Fruit fly (Drosophila melanogaster) whole organism, embryonic: ENCODE measurements around the gene CG12811.

ENCODE experiments used
- BEAF-32 ChIP-seq: fragments of 200-800 bp; sonication (Bioruptor generic); optimal IDR thresholded peaks from 3 replicates; lab custom pipeline; 2017; ENCODE audit warnings: missing biosample characterization, missing genetic modification characterization, mild to moderate bottlenecking, moderate library complexity, missing genetic modification reagents
- Bteb2 ChIP-seq: fragments of 200-800 bp; sonication (Bioruptor generic); optimal IDR thresholded peaks from 2 replicates; lab custom pipeline; 2016; ENCODE audit warnings: missing biosample characterization, missing genetic modification characterization
- CG10321 ChIP-seq: fragments of 200-800 bp; sonication (Bioruptor generic); IDR thresholded peaks from 2 replicates; pipeline ENCODE4 v1.3.6; 2022; ENCODE audit warnings: missing biosample characterization, missing genetic modification characterization
- CG11093 ChIP-seq: fragments of 200-800 bp; sonication (Bioruptor generic); IDR thresholded peaks from 3 replicates; pipeline ENCODE4 v1.3.6; 2022; ENCODE audit warnings: missing biosample characterization, missing genetic modification characterization
- CG11696 ChIP-seq: fragments of 200-800 bp; sonication (Bioruptor generic); IDR thresholded peaks from 2 replicates; pipeline ENCODE4 v1.3.6; 2022; ENCODE audit warnings: missing biosample characterization, missing genetic modification characterization
- CG12104 ChIP-seq: fragments of 200-800 bp; sonication (Bioruptor generic); optimal IDR thresholded peaks from 3 replicates; lab custom pipeline; 2016; ENCODE audit warnings: missing biosample characterization, missing genetic modification characterization
- CG12155 ChIP-seq: fragments of 200-800 bp; sonication (Bioruptor generic); optimal IDR thresholded peaks from 3 replicates; lab custom pipeline; 2016; ENCODE audit warnings: missing biosample characterization, missing genetic modification characterization
- CG12391 ChIP-seq: fragments of 200-800 bp; sonication (Bioruptor generic); optimal IDR thresholded peaks from 3 replicates; lab custom pipeline; 2018; ENCODE audit warnings: missing biosample characterization, mild to moderate bottlenecking, missing genetic modification characterization, moderate library complexity
- CG13624 ChIP-seq: fragments of 200-800 bp; sonication (Bioruptor generic); optimal IDR thresholded peaks from 2 replicates; lab custom pipeline; 2016; ENCODE audit warnings: missing biosample characterization, missing genetic modification characterization
- CG14014 ChIP-seq: fragments of 200-800 bp; sonication (Bioruptor generic); IDR thresholded peaks from 2 replicates; pipeline ENCODE4 v1.3.6; 2022; ENCODE audit warnings: missing biosample characterization, missing genetic modification characterization
- CG14050 ChIP-seq: fragments of 200-800 bp; sonication (Bioruptor generic); IDR thresholded peaks from 3 replicates; pipeline ENCODE4 v1.3.6; 2022; ENCODE audit warnings: missing biosample characterization, missing genetic modification characterization
- CG15514 ChIP-seq: fragments of 200-800 bp; sonication (Bioruptor generic); optimal IDR thresholded peaks from 3 replicates; lab custom pipeline; 2017; ENCODE audit warnings: missing biosample characterization, missing genetic modification characterization, mild to moderate bottlenecking, moderate library complexity, missing genetic modification reagents
- CG17361 ChIP-seq: fragments of 200-800 bp; sonication (Bioruptor generic); IDR thresholded peaks from 3 replicates; pipeline ENCODE4 v1.3.6; 2022; ENCODE audit warnings: missing biosample characterization, missing genetic modification characterization
- CG17829 ChIP-seq: fragments of 200-800 bp; optimal IDR thresholded peaks from 2 replicates; lab custom pipeline; 2019; ENCODE audit warnings: missing biosample characterization, mild to moderate bottlenecking, missing genetic modification characterization, moderate library complexity
- CG30431 ChIP-seq: fragments of 200-800 bp; sonication (Bioruptor generic); optimal IDR thresholded peaks from 2 replicates; lab custom pipeline; 2017; ENCODE audit warnings: missing biosample characterization, missing genetic modification characterization
- CG3281 ChIP-seq: fragments of 200-800 bp; sonication (Bioruptor generic); optimal IDR thresholded peaks from 3 replicates; lab custom pipeline; 2017; ENCODE audit warnings: missing biosample characterization, mild to moderate bottlenecking, missing genetic modification characterization
- CG6175 ChIP-seq: fragments of 200-800 bp; sonication (Bioruptor generic); IDR thresholded peaks from 3 replicates; pipeline ENCODE4 v1.3.6; 2022; ENCODE audit warnings: missing biosample characterization, missing genetic modification characterization
- CG6854 ChIP-seq: fragments of 200-800 bp; sonication (Bioruptor generic); optimal IDR thresholded peaks from 3 replicates; lab custom pipeline; 2017; ENCODE audit warnings: missing biosample characterization, mild to moderate bottlenecking, missing genetic modification characterization
- CG7928 ChIP-seq: fragments of 200-800 bp; sonication (Bioruptor generic); optimal IDR thresholded peaks from 2 replicates; lab custom pipeline; 2017; ENCODE audit warnings: missing biosample characterization, mild to moderate bottlenecking, missing genetic modification characterization
- CG8290 ChIP-seq, 3 experiments: fragments of 200-800 bp; sonication (Bioruptor generic); optimal IDR thresholded peaks; 2 replicates each; lab custom pipeline; 2016 to 2019; ENCODE audit warnings: missing biosample characterization in 3 of 3, missing genetic modification characterization in 3 of 3, mild to moderate bottlenecking in 2 of 3, moderate library complexity in 1 of 3
- CG9727 ChIP-seq: fragments of 200-800 bp; sonication (Bioruptor generic); optimal IDR thresholded peaks from 3 replicates; lab custom pipeline; 2017; ENCODE audit warnings: missing biosample characterization, mild to moderate bottlenecking, missing genetic modification characterization
- CHES-1-like ChIP-seq: fragments of 200-800 bp; sonication (Bioruptor generic); optimal IDR thresholded peaks from 2 replicates; lab custom pipeline; 2016; ENCODE audit warnings: missing biosample characterization, missing genetic modification characterization
- CTCF ChIP-seq: fragments of 200-800 bp; sonication (Bioruptor generic); optimal IDR thresholded peaks from 2 replicates; lab custom pipeline; 2017; ENCODE audit warnings: missing biosample characterization, mild to moderate bottlenecking, missing genetic modification characterization, moderate library complexity
- CoRest ChIP-seq: fragments of 200-800 bp; sonication (Bioruptor generic); optimal IDR thresholded peaks from 3 replicates; lab custom pipeline; 2018; ENCODE audit warnings: missing biosample characterization, mild to moderate bottlenecking, missing genetic modification characterization, moderate library complexity
- D ChIP-seq, 2 experiments: fragments of 200-800 bp in 1 of 2; fragments of >200 bp in 1 of 2; sonication (Bioruptor generic) in 1 of 2; optimal IDR thresholded peaks; 2 replicates in 1 of 2; 3 replicates in 1 of 2; lab custom pipeline; 2017; ENCODE audit warnings: mild to moderate bottlenecking in 1 of 2, missing biosample characterization in 1 of 2, missing genetic modification characterization in 1 of 2, missing genetic modification reagents in 1 of 2
- D19A ChIP-seq: fragments of 200-800 bp; optimal IDR thresholded peaks from 3 replicates; lab custom pipeline; 2019; ENCODE audit warnings: missing biosample characterization, mild to moderate bottlenecking, missing genetic modification characterization, moderate library complexity
- E2f2 ChIP-seq: fragments of 200-800 bp; sonication (Bioruptor generic); IDR thresholded peaks from 2 replicates; pipeline ENCODE4 v1.3.6; 2022; ENCODE audit warnings: missing biosample characterization, missing genetic modification characterization
- Ets97D ChIP-seq: fragments of 200-800 bp; sonication (Bioruptor generic); optimal IDR thresholded peaks from 3 replicates; lab custom pipeline; 2016; ENCODE audit warnings: missing biosample characterization, missing genetic modification characterization
- Hsf ChIP-seq: fragments of 200-800 bp; sonication (Bioruptor generic); optimal IDR thresholded peaks from 3 replicates; lab custom pipeline; 2016; ENCODE audit warnings: missing biosample characterization, missing genetic modification characterization
- Lhr ChIP-seq: fragments of 200-800 bp; sonication (Bioruptor generic); optimal IDR thresholded peaks from 3 replicates; lab custom pipeline; 2017; ENCODE audit warnings: mild to moderate bottlenecking, missing biosample characterization, missing genetic modification reagents, missing genetic modification characterization
- MESR4 ChIP-seq: fragments of 200-800 bp; sonication (Bioruptor generic); optimal IDR thresholded peaks from 2 replicates; lab custom pipeline; 2018; ENCODE audit warnings: missing biosample characterization, mild to moderate bottlenecking, missing genetic modification characterization, moderate library complexity
- Med ChIP-seq: fragments of 200-800 bp; sonication (Bioruptor generic); peaks from one replicate; lab custom pipeline; 2016; ENCODE audit warnings: missing biosample characterization, missing genetic modification characterization, mild to moderate bottlenecking, inconsistent platforms, moderate library complexity
- Myb ChIP-seq: fragments of 200-800 bp; sonication (Bioruptor generic); optimal IDR thresholded peaks from 2 replicates; lab custom pipeline; 2016; ENCODE audit warnings: missing biosample characterization, missing genetic modification characterization
- Nf-YC ChIP-seq: fragments of 200-800 bp; optimal IDR thresholded peaks from 3 replicates; lab custom pipeline; 2019; ENCODE audit warnings: missing biosample characterization, mild to moderate bottlenecking, missing genetic modification characterization, moderate library complexity
- Pdp1 ChIP-seq, 2 experiments: fragments of 200-800 bp; sonication (Bioruptor generic); optimal IDR thresholded peaks; 3 replicates each; lab custom pipeline; 2016; ENCODE audit warnings: missing biosample characterization in 2 of 2, missing genetic modification characterization in 2 of 2, mild to moderate bottlenecking in 1 of 2, moderate library complexity in 1 of 2
- Xrp1 ChIP-seq: fragments of 200-800 bp; sonication (Bioruptor generic); IDR thresholded peaks from 2 replicates; pipeline ENCODE4 v1.3.6; 2022; ENCODE audit warnings: missing biosample characterization, missing genetic modification characterization
- amos ChIP-seq: fragments of 200-800 bp; sonication (Bioruptor generic); IDR thresholded peaks from 2 replicates; pipeline ENCODE4 v1.3.6; 2022; ENCODE audit warnings: missing biosample characterization, missing genetic modification characterization; ENCODE audit not compliant: partially characterized antibody
- ato ChIP-seq: fragments of 200-800 bp; sonication (Bioruptor generic); IDR thresholded peaks from 2 replicates; pipeline ENCODE4 v1.3.6; 2022; ENCODE audit warnings: missing biosample characterization, missing genetic modification characterization; ENCODE audit not compliant: partially characterized antibody
- crp ChIP-seq, 2 experiments: fragments of 200-800 bp; sonication (Bioruptor generic); optimal IDR thresholded peaks; 2 replicates in 1 of 2; 3 replicates in 1 of 2; lab custom pipeline; 2017; ENCODE audit warnings: missing biosample characterization in 2 of 2, missing genetic modification characterization in 2 of 2, mild to moderate bottlenecking in 1 of 2, moderate library complexity in 1 of 2
- ewg ChIP-seq: fragments of 200-800 bp; sonication (Bioruptor generic); optimal IDR thresholded peaks from 3 replicates; lab custom pipeline; 2017; ENCODE audit warnings: mild to moderate bottlenecking, missing biosample characterization, missing genetic modification reagents, missing genetic modification characterization
- lilli ChIP-seq: fragments of 200-800 bp; sonication (Bioruptor generic); optimal IDR thresholded peaks from 3 replicates; lab custom pipeline; 2016; ENCODE audit warnings: missing biosample characterization, missing genetic modification characterization
- nerfin-1 ChIP-seq: fragments of 200-800 bp; sonication (Bioruptor generic); optimal IDR thresholded peaks from 3 replicates; lab custom pipeline; 2019; ENCODE audit warnings: missing biosample characterization, mild to moderate bottlenecking, missing genetic modification characterization, moderate library complexity
- nmo ChIP-seq: fragments of 200-800 bp; sonication (Bioruptor generic); optimal IDR thresholded peaks from 2 replicates; lab custom pipeline; 2018; ENCODE audit warnings: missing biosample characterization, mild to moderate bottlenecking, missing genetic modification characterization, moderate library complexity
- phol ChIP-seq: fragments of 200-800 bp; sonication (Bioruptor generic); optimal IDR thresholded peaks from 3 replicates; lab custom pipeline; 2018; ENCODE audit warnings: missing biosample characterization, mild to moderate bottlenecking, missing genetic modification characterization, moderate library complexity
- pum ChIP-seq: fragments of 200-800 bp; sonication (Bioruptor generic); optimal IDR thresholded peaks from 2 replicates; lab custom pipeline; 2016; ENCODE audit warnings: missing biosample characterization, missing genetic modification characterization
- row ChIP-seq: fragments of 200-800 bp; sonication (Bioruptor generic); IDR thresholded peaks from 3 replicates; pipeline ENCODE4 v1.3.6; 2022; ENCODE audit warnings: missing biosample characterization, missing genetic modification characterization
- tin ChIP-seq: fragments of 200-800 bp; sonication (Bioruptor generic); optimal IDR thresholded peaks from 3 replicates; lab custom pipeline; 2016; ENCODE audit warnings: missing biosample characterization, missing genetic modification characterization
- trem ChIP-seq: fragments of 200-800 bp; optimal IDR thresholded peaks from 3 replicates; lab custom pipeline; 2019; ENCODE audit warnings: missing biosample characterization, mild to moderate bottlenecking, missing genetic modification characterization, moderate library complexity

The CG12811 gene

DNA sequence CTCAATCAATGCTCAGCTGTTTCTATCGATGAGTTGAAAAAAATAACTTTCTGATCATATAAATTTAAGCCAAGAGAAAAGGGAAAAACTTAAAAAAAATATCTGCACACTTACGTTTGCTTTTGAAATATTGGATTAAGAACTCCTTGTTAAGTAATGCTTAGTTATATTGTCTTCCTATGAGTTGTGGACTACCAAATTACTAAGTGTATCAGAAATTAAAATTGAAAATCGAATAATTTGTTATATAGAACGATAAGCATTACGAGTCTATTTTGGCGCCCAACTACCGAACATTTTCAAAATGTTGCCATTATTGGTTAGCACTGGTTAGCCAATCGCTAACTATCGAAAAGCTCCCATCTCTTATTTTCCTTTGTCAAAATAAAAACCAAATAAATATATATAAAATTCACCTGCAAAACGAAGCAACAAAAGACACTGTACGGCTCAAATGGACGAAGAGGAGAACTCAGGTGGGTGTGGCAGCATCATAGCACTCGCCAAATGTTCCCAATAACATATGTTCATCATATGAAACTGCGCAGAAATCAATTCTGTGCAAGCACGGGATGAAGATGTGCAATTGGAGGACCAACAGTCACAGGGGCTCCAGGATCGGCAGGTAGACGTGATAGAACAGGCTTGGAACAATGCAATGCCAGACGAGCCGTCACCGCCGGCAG, 388 bp upstream of the CG12811 start, which contains the start of gene ohgt (continued):
- peak; percentile 3 for TF ChIP-seq D19A (tag; lab: Kevin White, UChicago)
- peak; percentile 81 for TF ChIP-seq MESR4 (GFP tag; lab: Kevin White, UChicago)
- TF ChIP-seq CG17361 (GFP tag; lab: Robert Waterston, UW), result peak; percentile 96
- TF ChIP-seq Lhr (GFP tag; lab: Kevin White, UChicago), result peak; percentile 22
- peak in 1 of 2 experiments; percentile 26 for TF ChIP-seq Pdp1 (GFP tag; optimal IDR thresholded peaks at IDR 0.05; lab: Kevin White, UChicago)
- TF ChIP-seq Bteb2 (GFP tag; lab: Kevin White, UChicago), result no peak
- TF ChIP-seq CG14050 (GFP tag; lab: Robert Waterston, UW), result no peak
- peak; percentile 49 for TF ChIP-seq row (GFP tag; lab: Robert Waterston, UW)
- TF ChIP-seq CG10321 (GFP tag; lab: Robert Waterston, UW), result no peak
- no peak for TF ChIP-seq CG12104
- no peak for TF ChIP-seq CG11093
- peak; percentile 50 for TF ChIP-seq phol (tag; lab: Kevin White, UChicago)
- TF ChIP-seq CG12155 (GFP tag; lab: Kevin White, UChicago), result peak; percentile 38
- TF ChIP-seq D (optimal IDR thresholded peaks at IDR 0.05; lab: Kevin White, UChicago), result no peak
- no peak for TF ChIP-seq D (GFP tag; optimal IDR thresholded peaks at IDR 0.05; lab: Kevin White, UChicago)
- TF ChIP-seq CG9727 (GFP tag; lab: Kevin White, UChicago), result peak; percentile 8
- TF ChIP-seq CG6175 (GFP tag; lab: Robert Waterston, UW), result no peak
- peak; percentile 13 for TF ChIP-seq CG13624
- peak; percentile 32 for TF ChIP-seq CG3281
- peak; percentile 1 for TF ChIP-seq Hsf (GFP tag; lab: Kevin White, UChicago)
- TF ChIP-seq CG12391 (tag; lab: Kevin White, UChicago), result peak; percentile 38
- peak; percentile 66 for TF ChIP-seq CG8290 (GFP tag; optimal IDR thresholded peaks at IDR 0.05; lab: Kevin White, UChicago)
- peak in 1 of 2 experiments; percentile 82 for TF ChIP-seq CG8290 (tag; optimal IDR thresholded peaks at IDR 0.05; lab: Kevin White, UChicago)
- TF ChIP-seq CG15514 (GFP tag; lab: Kevin White, UChicago), result peak; percentile 54
- no peak for TF ChIP-seq CG11696 (GFP tag; lab: Robert Waterston, UW)
- peak; percentile 31 to 81 for TF ChIP-seq crp (GFP tag; optimal IDR thresholded peaks at IDR 0.05; lab: Kevin White, UChicago)
- peak; percentile 29; the same call in 1 of the 2 replicates for TF ChIP-seq amos (GFP tag; lab: Robert Waterston, UW)
- peak; percentile 5 for TF ChIP-seq CG17829 (tag; lab: Kevin White, UChicago)
- TF ChIP-seq tin (GFP tag; lab: Kevin White, UChicago), result peak; percentile 14
- TF ChIP-seq CG6854 (GFP tag; lab: Kevin White, UChicago), result peak; percentile 35
- peak; percentile 47 for TF ChIP-seq CoRest (tag; lab: Kevin White, UChicago)
- TF ChIP-seq CG14014 (GFP tag; lab: Robert Waterston, UW), result peak; percentile 42; the same call in 1 of the 2 replicates
- peak; percentile 13 for TF ChIP-seq pum (GFP tag; lab: Kevin White, UChicago)
- TF ChIP-seq CG30431 (GFP tag; lab: Kevin White, UChicago), result no peak
- TF ChIP-seq CHES-1-like, result peak; percentile 5
- TF ChIP-seq ato (GFP tag; lab: Robert Waterston, UW), result 0 out of 2 replicates have a peak, but pooled peaks have one; percentile 41
- TF ChIP-seq nerfin-1, result peak; percentile 8
- TF ChIP-seq trem (tag; lab: Kevin White, UChicago), result peak; percentile 28
- TF ChIP-seq nmo (GFP tag; lab: Kevin White, UChicago), result peak; percentile 33
- peak; percentile 89 for TF ChIP-seq E2f2 (GFP tag; lab: Robert Waterston, UW)
- TF ChIP-seq lilli (GFP tag; lab: Kevin White, UChicago), result peak; percentile 38
- peak; percentile 44 for TF ChIP-seq Nf-YC (tag; lab: Kevin White, UChicago)
- no peak for TF ChIP-seq CG7928
- peak; percentile 29 for TF ChIP-seq Myb (GFP tag; lab: Kevin White, UChicago)
- peak; percentile 32 for TF ChIP-seq Ets97D (GFP tag; lab: Kevin White, UChicago)
- TF ChIP-seq BEAF-32 (GFP tag; lab: Kevin White, UChicago), result peak; percentile 57
- TF ChIP-seq CTCF (GFP tag; lab: Kevin White, UChicago), result peak; percentile 23
- TF ChIP-seq Med (GFP tag; lab: Kevin White, UChicago), result peak; percentile 64
- peak; percentile 4 for TF ChIP-seq ewg
- TF ChIP-seq Xrp1 (GFP tag; lab: Robert Waterston, UW), result peak; percentile 23; the same call in 1 of the 2 replicates
